Worm (Caenorhabditis elegans) whole organism, late embryonic: ENCODE results near the gene clc-3.

Experiments used
- C38D4.7 ChIP-seq: fragments of 200-800 bp; sonication (Bioruptor generic); optimal IDR thresholded peaks from 2 replicates; lab custom pipeline; 2018; ENCODE audit warnings: mild to moderate bottlenecking, missing genetic modification characterization, moderate library complexity, missing compliant biosample characterization
- K09A11.1 ChIP-seq: sonication (generic microtip); optimal IDR thresholded peaks from 2 replicates; lab custom pipeline; 2017; ENCODE audit warnings: antibody characterized with exemption, mild to moderate bottlenecking, missing genetic modification characterization, missing compliant biosample characterization; ENCODE audit not compliant: insufficient read depth
- ceh-34 ChIP-seq: sonication (generic microtip); optimal IDR thresholded peaks from 2 replicates; lab custom pipeline; 2016; ENCODE audit warnings: mild to moderate bottlenecking, missing genetic modification characterization, missing compliant biosample characterization
- ceh-48 ChIP-seq: sonication (generic microtip); optimal IDR thresholded peaks from 2 replicates; lab custom pipeline; 2016; ENCODE audit warnings: missing genetic modification characterization, inconsistent platforms, missing compliant biosample characterization
- lin-11 ChIP-seq: fragments of 200-800 bp; sonication (Bioruptor generic); optimal IDR thresholded peaks from 2 replicates; lab custom pipeline; 2018; ENCODE audit warnings: mild to moderate bottlenecking, missing genetic modification characterization, missing compliant biosample characterization
- pag-3 ChIP-seq: sonication (generic microtip); optimal IDR thresholded peaks from 2 replicates; lab custom pipeline; 2016; ENCODE audit warnings: missing compliant biosample characterization, missing genetic modification characterization, borderline replicate concordance
- pha-4 ChIP-seq: fragments of 150-350 bp; optimal IDR thresholded peaks from 2 replicates; lab custom pipeline; 2018; ENCODE audit warnings: missing biosample characterization, missing genetic modification reagents, missing genetic modification characterization
- pqm-1 ChIP-seq: sonication (generic microtip); optimal IDR thresholded peaks from 2 replicates; lab custom pipeline; 2016; ENCODE audit warnings: missing genetic modification characterization, missing compliant biosample characterization
- syd-9 ChIP-seq: sonication (generic microtip); optimal IDR thresholded peaks from 2 replicates; lab custom pipeline; 2016; ENCODE audit warnings: mild to moderate bottlenecking, missing genetic modification characterization, moderate library complexity, missing compliant biosample characterization
- tbx-2 ChIP-seq: sonication (generic microtip); optimal IDR thresholded peaks from 2 replicates; lab custom pipeline; 2016; ENCODE audit warnings: missing genetic modification characterization, missing compliant biosample characterization
- tbx-7 ChIP-seq: sonication (generic microtip); optimal IDR thresholded peaks from 2 replicates; lab custom pipeline; 2016; ENCODE audit warnings: missing genotype, missing genetic modification characterization, missing compliant biosample characterization
- unc-55 ChIP-seq: sonication (generic microtip); optimal IDR thresholded peaks from 2 replicates; lab custom pipeline; 2017; ENCODE audit warnings: missing biosample characterization, missing genetic modification reagents, missing genetic modification characterization

ce11 chrX:3416063-3416462 lies 41.5 kb upstream of the clc-3 start:
- TF ChIP-seq lin-11: no peak
- TF ChIP-seq C38D4.7 (GFP tag; lab: Kevin White, UChicago): no peak
- TF ChIP-seq pha-4: no peak
- no peak for TF ChIP-seq pqm-1 (tag; lab: Kevin White, UChicago)
- no peak for TF ChIP-seq ceh-34 (tag; lab: Kevin White, UChicago)
- no peak for TF ChIP-seq syd-9 (tag; lab: Kevin White, UChicago)
- no peak for TF ChIP-seq tbx-7
- TF ChIP-seq unc-55: no peak
- no peak for TF ChIP-seq pag-3
- no peak for TF ChIP-seq ceh-48 (tag; lab: Kevin White, UChicago)
- TF ChIP-seq tbx-2 (tag; lab: Kevin White, UChicago): no peak
- no peak for TF ChIP-seq K09A11.1 (tag; lab: Kevin White, UChicago)
